Worm (Caenorhabditis elegans): Measurements from ENCODE around the gene ccg-1.

- TF ChIP-seq efl-1 (GFP tag; optimal IDR thresholded peaks at IDR 0.05) (no peak), F49E8.2 (tag; optimal IDR thresholded peaks at IDR 0.05; ENCODE audit: insufficient read depth) (peak; percentile 22), ztf-28 (GFP tag; IDR thresholded peaks at IDR 0.05) (no peak), T26A5.8 (tag; optimal IDR thresholded peaks at IDR 0.05) (no peak), snpc-1.1 (tag; optimal IDR thresholded peaks at IDR 0.05; ENCODE audit: insufficient read depth) (peak; percentile 57), unc-130 (GFP tag; optimal IDR thresholded peaks at IDR 0.05) (no peak), him-1 (tag; optimal IDR thresholded peaks at IDR 0.05) (no peak), ccch-3 (GFP tag; optimal IDR thresholded peaks at IDR 0.05) (no peak), egl-18 (GFP tag; IDR thresholded peaks at IDR 0.05) (no peak), aptf-2 (GFP tag; conservative IDR thresholded peaks at IDR 0.05) (no peak), pha-4 (tag; optimal IDR thresholded peaks at IDR 0.05) (no peak), mel-28 (tag; optimal IDR thresholded peaks at IDR 0.05; ENCODE audit: borderline replicate concordance) (no peak), ama-1 (optimal IDR thresholded peaks at IDR 0.05) (no peak), ama-1 (GFP tag; optimal IDR thresholded peaks at IDR 0.05) (no peak)
Measured at ce11 chrIV:15234943-15235605, 40.5 kb downstream of the ccg-1 start, which contains the start of gene pkd-2.

Measured in whole organism, young adult.